Fruit fly (Drosophila melanogaster) whole organism, embryonic: ENCODE data around the gene PNPase.

ENCODE experiments used
- Bgb ChIP-seq: fragments of 200-800 bp; sonication (Bioruptor generic); IDR thresholded peaks from 2 replicates; pipeline ENCODE4 v1.3.6; 2022; ENCODE audit warnings: missing biosample characterization, missing genetic modification characterization; ENCODE audit not compliant: partially characterized antibody
- CG10147 ChIP-seq: fragments of 200-800 bp; sonication (Bioruptor generic); optimal IDR thresholded peaks from 2 replicates; lab custom pipeline; 2019; ENCODE audit warnings: missing biosample characterization, mild to moderate bottlenecking, missing genetic modification characterization, moderate library complexity
- CG10431 ChIP-seq: fragments of 200-800 bp; sonication (Bioruptor generic); optimal IDR thresholded peaks from 3 replicates; lab custom pipeline; 2018; ENCODE audit warnings: missing biosample characterization, mild to moderate bottlenecking, missing genetic modification characterization
- CG11093 ChIP-seq: fragments of 200-800 bp; sonication (Bioruptor generic); IDR thresholded peaks from 3 replicates; pipeline ENCODE4 v1.3.6; 2022; ENCODE audit warnings: missing biosample characterization, missing genetic modification characterization
- CG11247 ChIP-seq: fragments of 200-800 bp; sonication (Bioruptor generic); IDR thresholded peaks from 2 replicates; pipeline ENCODE4 v1.3.6; 2022; ENCODE audit warnings: missing biosample characterization, missing genetic modification characterization
- CG12155 ChIP-seq: fragments of 200-800 bp; sonication (Bioruptor generic); optimal IDR thresholded peaks from 3 replicates; lab custom pipeline; 2016; ENCODE audit warnings: missing biosample characterization, missing genetic modification characterization
- CG12942 ChIP-seq: fragments of 200-800 bp; sonication (Bioruptor generic); optimal IDR thresholded peaks from 3 replicates; lab custom pipeline; 2016; ENCODE audit warnings: missing biosample characterization, missing genetic modification characterization
- CG18599 ChIP-seq: fragments of 200-800 bp; sonication (Bioruptor generic); optimal IDR thresholded peaks from 3 replicates; lab custom pipeline; 2017; ENCODE audit warnings: missing biosample characterization, missing genetic modification characterization, mild to moderate bottlenecking, moderate library complexity, missing genetic modification reagents
- CG30431 ChIP-seq: fragments of 200-800 bp; sonication (Bioruptor generic); optimal IDR thresholded peaks from 2 replicates; lab custom pipeline; 2017; ENCODE audit warnings: missing biosample characterization, missing genetic modification characterization
- CG31388 ChIP-seq: fragments of 200-800 bp; sonication (Bioruptor generic); optimal IDR thresholded peaks from 2 replicates; lab custom pipeline; 2016; ENCODE audit warnings: missing biosample characterization, missing genetic modification characterization
- CG6175 ChIP-seq: fragments of 200-800 bp; sonication (Bioruptor generic); IDR thresholded peaks from 3 replicates; pipeline ENCODE4 v1.3.6; 2022; ENCODE audit warnings: missing biosample characterization, missing genetic modification characterization
- CG7372 ChIP-seq: fragments of 200-800 bp; sonication (Bioruptor generic); IDR thresholded peaks from 2 replicates; pipeline ENCODE4 v1.3.6; 2022; ENCODE audit warnings: missing biosample characterization, missing genetic modification characterization
- CG8765 ChIP-seq: fragments of 200-800 bp; sonication (Bioruptor generic); IDR thresholded peaks from 2 replicates; pipeline ENCODE4 v1.3.6; 2022; ENCODE audit warnings: missing biosample characterization, missing genetic modification characterization
- Chrac-16 ChIP-seq: fragments of 200-800 bp; sonication (Bioruptor generic); optimal IDR thresholded peaks from 3 replicates; lab custom pipeline; 2016; ENCODE audit warnings: missing biosample characterization, missing genetic modification characterization
- Dad ChIP-seq: fragments of 200-800 bp; sonication (Bioruptor generic); optimal IDR thresholded peaks from 3 replicates; lab custom pipeline; 2016; ENCODE audit warnings: missing biosample characterization, missing genetic modification characterization
- Dfd ChIP-seq, 2 experiments: fragments of >200 bp; optimal IDR thresholded peaks; 2 replicates each; lab custom pipeline; 2017; ENCODE audit warnings: missing biosample characterization in 2 of 2, missing genetic modification characterization in 2 of 2
- Dp ChIP-seq: fragments of 200-800 bp; sonication (Bioruptor generic); optimal IDR thresholded peaks from 2 replicates; lab custom pipeline; 2018; ENCODE audit warnings: missing biosample characterization, mild to moderate bottlenecking, missing genetic modification characterization, moderate library complexity
- E2f2 ChIP-seq: fragments of 200-800 bp; sonication (Bioruptor generic); IDR thresholded peaks from 2 replicates; pipeline ENCODE4 v1.3.6; 2022; ENCODE audit warnings: missing biosample characterization, missing genetic modification characterization
- Eip74EF ChIP-seq, 2 experiments: fragments of 200-800 bp in 1 of 2; fragments of >200 bp in 1 of 2; sonication (Bioruptor generic) in 1 of 2; optimal IDR thresholded peaks; 2 replicates each; lab custom pipeline; 2017 to 2019; ENCODE audit warnings: missing biosample characterization in 2 of 2, missing genetic modification characterization in 2 of 2, mild to moderate bottlenecking in 1 of 2, moderate library complexity in 1 of 2
- Fer3 ChIP-seq: fragments of 200-800 bp; sonication (Bioruptor generic); optimal IDR thresholded peaks from 2 replicates; lab custom pipeline; 2018; ENCODE audit warnings: missing biosample characterization, mild to moderate bottlenecking, missing genetic modification characterization, moderate library complexity
- HHEX ChIP-seq: fragments of 200-800 bp; sonication (Bioruptor generic); optimal IDR thresholded peaks from 3 replicates; lab custom pipeline; 2017; ENCODE audit warnings: missing biosample characterization, mild to moderate bottlenecking, missing genetic modification characterization, missing genetic modification reagents
- Hr51 ChIP-seq, 2 experiments: fragments of 200-800 bp; sonication (Bioruptor generic); optimal IDR thresholded peaks; 2 replicates in 1 of 2; 3 replicates in 1 of 2; lab custom pipeline; 2016 to 2018; ENCODE audit warnings: missing biosample characterization in 2 of 2, missing genetic modification characterization in 2 of 2, mild to moderate bottlenecking in 1 of 2, moderate library complexity in 1 of 2
- Hsf ChIP-seq: fragments of 200-800 bp; sonication (Bioruptor generic); optimal IDR thresholded peaks from 3 replicates; lab custom pipeline; 2016; ENCODE audit warnings: missing biosample characterization, missing genetic modification characterization
- Lpt ChIP-seq: fragments of >200 bp; optimal IDR thresholded peaks from 2 replicates; lab custom pipeline; 2018; ENCODE audit warnings: missing biosample characterization, missing genetic modification characterization
- Nf-YA ChIP-seq: fragments of 200-800 bp; sonication (Bioruptor generic); IDR thresholded peaks from 2 replicates; pipeline ENCODE4 v1.3.6; 2022; ENCODE audit warnings: missing biosample characterization, missing genetic modification characterization
- Opbp ChIP-seq: fragments of 200-800 bp; sonication (Bioruptor generic); IDR thresholded peaks from 3 replicates; pipeline ENCODE4 v1.3.6; 2022; ENCODE audit warnings: missing biosample characterization, missing genetic modification characterization; ENCODE audit not compliant: partially characterized antibody
- Taf1 ChIP-seq: fragments of 200-800 bp; sonication (Bioruptor generic); IDR thresholded peaks from 2 replicates; pipeline ENCODE4 v1.3.6; 2022; ENCODE audit warnings: missing biosample characterization, missing genetic modification characterization
- Tbp ChIP-seq: fragments of >200 bp; optimal IDR thresholded peaks from 2 replicates; lab custom pipeline; 2018; ENCODE audit warnings: missing biosample characterization, missing genetic modification characterization
- Vsx1 ChIP-seq: fragments of 200-800 bp; sonication (Bioruptor generic); optimal IDR thresholded peaks from 2 replicates; lab custom pipeline; 2017; ENCODE audit warnings: missing biosample characterization, mild to moderate bottlenecking, missing genetic modification characterization, missing genetic modification reagents
- abd-A ChIP-seq: fragments of 200-800 bp; sonication (Bioruptor generic); optimal IDR thresholded peaks from 3 replicates; lab custom pipeline; 2019; ENCODE audit warnings: missing biosample characterization, mild to moderate bottlenecking, missing genetic modification characterization, moderate library complexity
- aop ChIP-seq: fragments of 200-800 bp; sonication (Bioruptor generic); IDR thresholded peaks from 2 replicates; pipeline ENCODE4 v1.3.6; 2022; ENCODE audit warnings: missing biosample characterization, missing genetic modification characterization
- az2 ChIP-seq: fragments of 200-800 bp; sonication (Bioruptor generic); optimal IDR thresholded peaks from 3 replicates; lab custom pipeline; 2016; ENCODE audit warnings: missing biosample characterization, missing genetic modification characterization
- bowl ChIP-seq: fragments of 200-800 bp; sonication (Bioruptor generic); IDR thresholded peaks from 2 replicates; pipeline ENCODE4 v1.3.6; 2022; ENCODE audit warnings: missing biosample characterization, missing genetic modification characterization
- fd64A ChIP-seq: fragments of 200-800 bp; sonication (Bioruptor generic); optimal IDR thresholded peaks from 3 replicates; lab custom pipeline; 2018; ENCODE audit warnings: missing biosample characterization, mild to moderate bottlenecking, missing genetic modification characterization
- gcm ChIP-seq: fragments of 200-800 bp; sonication (Bioruptor generic); optimal IDR thresholded peaks from 2 replicates; lab custom pipeline; 2019; ENCODE audit warnings: missing biosample characterization, mild to moderate bottlenecking, missing genetic modification characterization, moderate library complexity
- ham ChIP-seq: fragments of 200-800 bp; sonication (Bioruptor generic); IDR thresholded peaks from 2 replicates; pipeline ENCODE4 v1.3.6; 2022; ENCODE audit warnings: missing biosample characterization, missing genetic modification characterization
- lov ChIP-seq, 2 experiments: fragments of 200-800 bp in 1 of 2; fragments of >200 bp in 1 of 2; sonication (Bioruptor generic) in 1 of 2; IDR thresholded peaks in 1 of 2; optimal IDR thresholded peaks in 1 of 2; 2 replicates in 1 of 2; 3 replicates in 1 of 2; pipeline versions ENCODE4 v1.3.6 to Lab custom; 2017 to 2022; ENCODE audit warnings: missing biosample characterization in 1 of 2, missing genetic modification characterization in 1 of 2
- mam ChIP-seq: fragments of 200-800 bp; sonication (Bioruptor generic); optimal IDR thresholded peaks from 3 replicates; lab custom pipeline; 2016; ENCODE audit warnings: missing biosample characterization, missing genetic modification characterization
- nerfin-1 ChIP-seq: fragments of 200-800 bp; sonication (Bioruptor generic); optimal IDR thresholded peaks from 3 replicates; lab custom pipeline; 2019; ENCODE audit warnings: missing biosample characterization, mild to moderate bottlenecking, missing genetic modification characterization, moderate library complexity
- nom ChIP-seq: fragments of 200-800 bp; sonication (Bioruptor generic); optimal IDR thresholded peaks from 2 replicates; lab custom pipeline; 2017; ENCODE audit warnings: missing biosample characterization, missing genetic modification characterization, mild to moderate bottlenecking, moderate library complexity, missing genetic modification reagents
- p53 ChIP-seq: fragments of 200-800 bp; sonication (Bioruptor generic); optimal IDR thresholded peaks from 2 replicates; lab custom pipeline; 2016; ENCODE audit warnings: missing biosample characterization, missing genetic modification characterization
- peb ChIP-seq: fragments of 200-800 bp; sonication (Bioruptor generic); IDR thresholded peaks from 2 replicates; pipeline ENCODE4 v1.3.6; 2022; ENCODE audit warnings: missing biosample characterization, missing genetic modification characterization
- pho ChIP-seq: fragments of 200-800 bp; sonication (Bioruptor generic); optimal IDR thresholded peaks from 2 replicates; lab custom pipeline; 2016; ENCODE audit warnings: missing biosample characterization, missing genetic modification characterization
- sd ChIP-seq: fragments of 200-800 bp; sonication (Bioruptor generic); optimal IDR thresholded peaks from 3 replicates; lab custom pipeline; 2018; ENCODE audit warnings: missing biosample characterization, mild to moderate bottlenecking, missing genetic modification characterization, moderate library complexity
- sob ChIP-seq: fragments of 200-800 bp; sonication (Bioruptor generic); IDR thresholded peaks from 2 replicates; pipeline ENCODE4 v1.3.6; 2022; ENCODE audit warnings: missing biosample characterization, missing genetic modification characterization
- stwl ChIP-seq: fragments of 200-800 bp; sonication (Bioruptor generic); optimal IDR thresholded peaks from 3 replicates; lab custom pipeline; 2018; ENCODE audit warnings: missing biosample characterization, mild to moderate bottlenecking, missing genetic modification characterization, moderate library complexity
- tll ChIP-seq, 2 experiments: fragments of 200-800 bp in 1 of 2; fragments of >200 bp in 1 of 2; sonication (Bioruptor generic) in 1 of 2; optimal IDR thresholded peaks; 2 replicates each; lab custom pipeline; 2017 to 2019; ENCODE audit warnings: missing biosample characterization in 2 of 2, missing genetic modification characterization in 2 of 2, mild to moderate bottlenecking in 1 of 2, moderate library complexity in 1 of 2
- vvl ChIP-seq: fragments of 200-800 bp; sonication (Bioruptor generic); IDR thresholded peaks from 2 replicates; pipeline ENCODE4 v1.3.6; 2022; ENCODE audit warnings: missing biosample characterization, missing genetic modification characterization

Gene PNPase

DNA sequence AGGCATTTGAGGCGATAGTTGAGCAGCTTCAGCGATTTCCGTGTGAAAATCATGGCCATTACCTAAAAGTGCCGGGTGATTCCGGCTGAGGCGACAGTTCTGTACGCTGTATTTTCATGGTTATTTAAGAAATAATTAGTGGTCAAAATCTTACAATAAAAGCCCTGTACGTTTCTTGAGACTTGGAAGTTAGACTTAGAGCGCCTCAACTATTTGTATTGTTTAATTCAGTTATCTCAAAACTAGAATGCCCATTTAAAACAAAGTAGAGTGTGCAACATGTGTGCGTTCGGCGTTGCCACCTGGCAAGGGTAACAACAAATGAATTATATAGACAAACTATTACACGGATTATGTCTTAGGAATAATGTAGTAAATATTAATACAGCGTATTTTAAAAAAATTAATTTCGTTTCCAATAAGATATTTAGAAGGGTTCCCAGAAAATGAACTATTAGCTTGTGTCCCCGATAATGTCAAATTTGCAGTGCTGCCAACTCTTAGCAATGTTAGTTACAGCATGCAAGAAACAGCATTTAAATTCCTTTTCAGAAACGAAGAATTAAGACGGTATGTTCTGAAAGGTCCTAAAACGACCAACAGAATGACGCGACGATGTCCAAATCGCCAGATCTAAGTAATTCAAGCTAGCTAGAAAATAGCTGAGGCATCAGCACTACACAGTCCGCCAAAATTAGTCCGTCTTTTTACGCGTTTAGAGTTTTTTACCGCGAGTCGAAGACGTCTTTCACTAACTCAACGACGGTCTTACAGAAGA lies 564 bp downstream of the PNPase start, which contains the start of gene Gprk2 (continued):
- TF ChIP-seq nom (GFP tag; lab: Kevin White, UChicago) (peak; percentile 99), Hr51 (GFP tag; optimal IDR thresholded peaks at IDR 0.05; lab: Kevin White, UChicago) (peak; percentile 100), abd-A (tag; lab: Kevin White, UChicago) (no peak), Lpt (GFP tag; lab: Kevin White, UChicago) (no peak), Hsf (GFP tag; lab: Kevin White, UChicago) (peak; percentile 100), CG12155 (peak; percentile 99), CG30431 (GFP tag; lab: Kevin White, UChicago) (peak; percentile 100), sd (peak; percentile 98), CG7372 (GFP tag; lab: Robert Waterston, UW) (peak; percentile 100), lov (optimal IDR thresholded peaks at IDR 0.05; lab: Kevin White, UChicago) (no peak), lov (GFP tag; IDR thresholded peaks at IDR 0.05; lab: Robert Waterston, UW) (peak; percentile 100), sob (peak; percentile 100), tll (GFP tag; optimal IDR thresholded peaks at IDR 0.05; lab: Kevin White, UChicago) (peak; percentile 72 to 90), Bgb (GFP tag; lab: Robert Waterston, UW) (no peak), CG8765 (GFP tag; lab: Robert Waterston, UW) (peak; percentile 99), CG11093 (peak; percentile 99), stwl (tag; lab: Kevin White, UChicago) (peak; percentile 81), p53 (GFP tag; lab: Kevin White, UChicago) (peak; percentile 99), peb (GFP tag; lab: Robert Waterston, UW) (peak; percentile 100), CG18599 (GFP tag; lab: Kevin White, UChicago) (peak; percentile 100), vvl (GFP tag; lab: Robert Waterston, UW) (peak; percentile 100), aop (GFP tag; lab: Robert Waterston, UW) (peak; percentile 99), Vsx1 (GFP tag; lab: Kevin White, UChicago) (peak; percentile 99), CG11247 (GFP tag; lab: Robert Waterston, UW) (peak; percentile 100), Fer3 (peak; percentile 100), gcm (peak; percentile 100), Dad (GFP tag; lab: Kevin White, UChicago) (peak; percentile 100), nerfin-1 (tag; lab: Kevin White, UChicago) (peak; percentile 99), ham (GFP tag; lab: Robert Waterston, UW) (peak; percentile 99), HHEX (GFP tag; lab: Kevin White, UChicago) (peak; percentile 100), pho (GFP tag; lab: Kevin White, UChicago) (peak; percentile 100), CG6175 (GFP tag; lab: Robert Waterston, UW) (peak; percentile 100), Dp (GFP tag; lab: Kevin White, UChicago) (peak; percentile 54), CG12942 (GFP tag; lab: Kevin White, UChicago) (peak; percentile 100), Nf-YA (GFP tag; lab: Robert Waterston, UW) (peak; percentile 100), Tbp (GFP tag; lab: Kevin White, UChicago) (peak; percentile 75), CG10431 (GFP tag; lab: Kevin White, UChicago) (peak; percentile 97), CG31388 (GFP tag; lab: Kevin White, UChicago) (peak; percentile 100), Opbp (GFP tag; lab: Robert Waterston, UW) (no peak; the same call in 2 of the 3 replicates), mam (GFP tag; lab: Kevin White, UChicago) (peak; percentile 100), E2f2 (GFP tag; lab: Robert Waterston, UW) (peak; percentile 96), Eip74EF (GFP tag; optimal IDR thresholded peaks at IDR 0.05; lab: Kevin White, UChicago) (peak in 1 of 2 experiments; percentile 100), az2 (peak; percentile 100), Chrac-16 (GFP tag; lab: Kevin White, UChicago) (peak; percentile 100), CG10147 (GFP tag; lab: Kevin White, UChicago) (peak; percentile 100), Taf1 (GFP tag; lab: Robert Waterston, UW) (peak; percentile 99), fd64A (peak; percentile 100), bowl (GFP tag; lab: Robert Waterston, UW) (peak; percentile 100), Dfd (GFP tag; optimal IDR thresholded peaks at IDR 0.05; lab: Kevin White, UChicago) (no peak)
